Worm (Caenorhabditis elegans) whole organism, young adult: Measurements from ENCODE around the gene C03E10.3.

ENCODE experiments used
- aptf-2 ChIP-seq: fragments of 200-800 bp; sonication (Bioruptor generic); conservative IDR thresholded peaks from 2 replicates; pipeline ENCODE4 v1.3.6; 2022; ENCODE audit warnings: missing genetic modification reagents, missing genetic modification characterization, missing compliant biosample characterization
- attf-3 ChIP-seq: fragments of 200-800 bp; sonication (Bioruptor generic); conservative IDR thresholded peaks from 2 replicates; pipeline ENCODE4 v1.3.6; 2022; ENCODE audit warnings: missing genetic modification reagents, missing genetic modification characterization, missing compliant biosample characterization
- dpl-1 ChIP-seq: fragments of 150-350 bp; optimal IDR thresholded peaks from 2 replicates; lab custom pipeline; 2014; ENCODE audit warnings: missing biosample characterization, missing genetic modification reagents, missing genetic modification characterization
- efl-1 ChIP-seq: fragments of 150-350 bp; optimal IDR thresholded peaks from 2 replicates; lab custom pipeline; 2014; ENCODE audit warnings: missing biosample characterization, missing genetic modification reagents, missing genetic modification characterization
- gei-17 ChIP-seq: fragments of 200-800 bp; sonication (Bioruptor generic); optimal IDR thresholded peaks from 2 replicates; lab custom pipeline; 2018; ENCODE audit warnings: mild to moderate bottlenecking, missing genetic modification characterization, missing compliant biosample characterization
- lin-26 ChIP-seq: fragments of 200-800 bp; sonication (Bioruptor generic); IDR thresholded peaks from 2 replicates; pipeline ENCODE4 v1.3.6; 2022; ENCODE audit warnings: missing genetic modification reagents, missing genetic modification characterization, missing compliant biosample characterization
- madf-6 ChIP-seq: fragments of 200-800 bp; sonication (Bioruptor generic); IDR thresholded peaks from 2 replicates; pipeline ENCODE4 v1.3.6; 2022; ENCODE audit warnings: missing genetic modification reagents, missing genetic modification characterization, missing compliant biosample characterization
- nhr-179 ChIP-seq: sonication (generic microtip); optimal IDR thresholded peaks from 2 replicates; lab custom pipeline; 2016; ENCODE audit warnings: mild to moderate bottlenecking, missing genetic modification characterization, missing compliant biosample characterization

DNA sequence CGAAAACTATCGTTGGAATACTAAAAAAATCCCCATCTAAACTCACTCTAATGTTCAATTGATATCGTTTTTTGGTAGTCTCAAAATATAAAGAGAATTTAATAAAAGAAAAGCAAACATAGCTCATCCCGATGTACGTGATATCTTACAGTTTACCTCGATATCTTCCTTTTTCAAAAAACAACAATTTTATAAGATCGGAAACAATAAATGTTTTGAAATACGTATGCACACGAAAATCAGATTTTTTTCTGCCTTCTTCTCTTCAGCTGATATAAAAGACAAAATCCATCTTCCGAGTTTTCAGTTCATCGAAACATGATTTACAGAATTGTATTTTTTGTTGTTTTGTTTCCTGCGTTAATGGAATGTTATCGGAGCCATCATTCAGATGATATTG, 15.2 kb upstream of the C03E10.3 start, which contains the start of gene clec-222:
- no peak for TF ChIP-seq efl-1
- TF ChIP-seq dpl-1 (GFP tag; lab: Kevin White, UChicago): no peak
- no peak for TF ChIP-seq gei-17
- TF ChIP-seq nhr-179: no peak
- no peak for TF ChIP-seq attf-3
- TF ChIP-seq aptf-2 (GFP tag; lab: Robert Waterston, UW): no peak
- TF ChIP-seq madf-6 (GFP tag; lab: Robert Waterston, UW): no peak
- no peak for TF ChIP-seq lin-26 (GFP tag; lab: Robert Waterston, UW)
